Worm (Caenorhabditis elegans) whole organism, L2 larva: Measurements from ENCODE around the gene T24F1.4.

Experiments
- R02D3.7 ChIP-seq: fragments of 150-350 bp; optimal IDR thresholded peaks from 2 replicates; lab custom pipeline; 2014; ENCODE audit warnings: missing biosample characterization, missing genetic modification characterization
- aly-2 ChIP-seq: fragments of 150-350 bp; optimal IDR thresholded peaks from 2 replicates; lab custom pipeline; 2014; ENCODE audit warnings: missing biosample characterization, missing genetic modification characterization
- blmp-1 ChIP-seq: sonication (generic microtip); optimal IDR thresholded peaks from 2 replicates; lab custom pipeline; 2017; ENCODE audit warnings: missing genetic modification characterization, mild to moderate bottlenecking, missing compliant biosample characterization, antibody characterized with exemption, moderate library complexity; ENCODE audit not compliant: insufficient read depth
- egl-27 ChIP-seq: sonication (generic microtip); optimal IDR thresholded peaks from 3 replicates; lab custom pipeline; 2017; ENCODE audit warnings: missing biosample characterization, missing genetic modification reagents, missing genetic modification characterization
- lin-39 ChIP-seq: fragments of 150-350 bp; optimal IDR thresholded peaks from 2 replicates; lab custom pipeline; 2014; ENCODE audit warnings: missing biosample characterization, missing genetic modification reagents, missing genetic modification characterization
- sem-4 ChIP-seq: fragments of 150-350 bp; optimal IDR thresholded peaks from 2 replicates; lab custom pipeline; 2014; ENCODE audit warnings: missing biosample characterization, missing genetic modification reagents, missing genetic modification characterization
- zag-1 ChIP-seq: fragments of 150-350 bp; optimal IDR thresholded peaks from 2 replicates; lab custom pipeline; 2014; ENCODE audit warnings: missing biosample characterization, missing genetic modification characterization
- ztf-11 ChIP-seq: sonication (generic microtip); optimal IDR thresholded peaks from 2 replicates; lab custom pipeline; 2017; ENCODE audit warnings: missing biosample characterization, missing genetic modification characterization

DNA sequence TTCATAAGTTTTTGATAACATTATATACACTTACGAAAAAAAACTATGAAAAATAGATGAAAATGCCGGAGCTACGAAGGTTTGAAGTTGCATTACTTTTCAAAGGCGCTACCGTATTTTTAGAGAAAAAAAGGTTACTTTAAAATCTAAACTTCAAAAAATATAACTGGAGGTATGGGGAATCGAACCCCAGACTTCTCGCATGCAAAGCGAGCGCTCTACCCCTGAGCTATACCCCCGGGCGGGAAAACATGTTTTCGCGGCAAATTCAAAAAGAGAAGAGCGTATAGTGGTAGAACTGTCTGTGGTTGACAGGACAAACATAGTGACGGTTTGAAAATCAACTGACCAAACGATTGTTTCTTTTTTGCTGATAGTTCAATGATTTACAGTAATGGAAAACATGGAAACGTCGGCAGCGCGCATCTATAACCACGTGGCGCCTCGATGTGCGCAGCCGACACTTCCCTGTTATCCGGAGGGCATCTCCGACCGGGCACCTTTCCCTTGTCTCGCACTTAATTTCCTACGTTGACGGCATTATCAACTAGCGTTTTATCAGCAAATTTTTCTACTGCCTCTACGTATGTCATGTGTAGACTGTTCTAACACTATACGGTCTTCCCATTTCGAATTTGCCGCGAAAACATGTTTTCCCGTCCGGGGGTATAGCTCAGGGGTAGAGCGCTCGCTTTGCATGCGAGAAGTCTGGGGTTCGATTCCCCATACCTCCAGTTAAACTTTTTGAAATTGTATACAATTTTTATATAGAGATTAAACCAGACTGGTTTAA is 20.0 kb upstream of the T24F1.4 start:
- TF ChIP-seq aly-2 (tag; lab: Kevin White, UChicago) (no peak), lin-39 (tag; lab: Kevin White, UChicago) (no peak), R02D3.7 (tag; lab: Kevin White, UChicago) (no peak), blmp-1 (tag; lab: Kevin White, UChicago) (no peak), egl-27 (tag; lab: Kevin White, UChicago) (no peak), zag-1 (no peak), ztf-11 (tag; lab: Kevin White, UChicago) (no peak), sem-4 (no peak)
